Worm (Caenorhabditis elegans) whole organism, L3 larva: ENCODE results near the gene scl-7.

Source experiments
- ZK546.5 ChIP-seq: sonication (generic microtip); optimal IDR thresholded peaks from 2 replicates; lab custom pipeline; 2017; ENCODE audit warnings: missing biosample characterization, missing genetic modification characterization
- ceh-82 ChIP-seq: fragments of 150-350 bp; optimal IDR thresholded peaks from 2 replicates; lab custom pipeline; 2014; ENCODE audit warnings: missing biosample characterization, missing genetic modification characterization
- ceh-9 ChIP-seq: sonication (generic microtip); optimal IDR thresholded peaks from 2 replicates; lab custom pipeline; 2018; ENCODE audit warnings: missing biosample characterization, missing genetic modification characterization
- daf-12 ChIP-seq: fragments of 150-350 bp; optimal IDR thresholded peaks from 2 replicates; lab custom pipeline; 2014; ENCODE audit warnings: missing biosample characterization, missing genetic modification reagents, missing genetic modification characterization
- elt-1 ChIP-seq: fragments of 150-350 bp; optimal IDR thresholded peaks from 2 replicates; lab custom pipeline; 2014; ENCODE audit warnings: missing biosample characterization, missing genetic modification characterization
- jun-1 ChIP-seq: fragments of 150-350 bp; optimal IDR thresholded peaks from 2 replicates; lab custom pipeline; 2014; ENCODE audit warnings: missing biosample characterization, missing genetic modification reagents, missing genetic modification characterization
- lin-15B ChIP-seq: fragments of 150-350 bp; optimal IDR thresholded peaks from 2 replicates; lab custom pipeline; 2014; ENCODE audit warnings: missing biosample characterization, missing genetic modification characterization
- nhr-28 ChIP-seq: fragments of 150-350 bp; optimal IDR thresholded peaks from 2 replicates; lab custom pipeline; 2014; ENCODE audit warnings: missing biosample characterization, missing genetic modification characterization
- pqm-1 ChIP-seq: fragments of 150-350 bp; optimal IDR thresholded peaks from 2 replicates; lab custom pipeline; 2017; ENCODE audit warnings: missing biosample characterization, missing genetic modification characterization, inconsistent platforms
- skn-1 ChIP-seq: fragments of 150-350 bp; optimal IDR thresholded peaks from 2 replicates; lab custom pipeline; 2014; ENCODE audit warnings: missing biosample characterization, missing genetic modification characterization
- unc-39 ChIP-seq: sonication (generic microtip); optimal IDR thresholded peaks from 4 replicates; lab custom pipeline; 2017; ENCODE audit warnings: missing biosample characterization, missing genetic modification characterization
- unc-62 ChIP-seq: fragments of 150-350 bp; sonication (generic microtip); optimal IDR thresholded peaks from 4 replicates; lab custom pipeline; 2014; ENCODE audit warnings: missing biosample characterization, missing genetic modification reagents, missing genetic modification characterization

ce11 chrIV:13025853-13026343, 44.3 kb upstream of the scl-7 start:
- TF ChIP-seq unc-39 (no peak), nhr-28 (no peak), ZK546.5 (tag; lab: Kevin White, UChicago) (no peak), ceh-9 (tag; lab: Kevin White, UChicago) (peak; percentile 32), elt-1 (peak; percentile 1), jun-1 (tag; lab: Kevin White, UChicago) (no peak), ceh-82 (tag; lab: Kevin White, UChicago) (no peak), lin-15B (no peak), pqm-1 (no peak), skn-1 (peak; percentile 9), daf-12 (tag; lab: Kevin White, UChicago) (no peak), unc-62 (no peak)
